Worm (Caenorhabditis elegans) whole organism, young adult: Measurements from ENCODE around the gene F40H3.2.

Experiments
- F37B4.10 ChIP-seq: fragments of 200-800 bp; sonication (Bioruptor generic); IDR thresholded peaks from 2 replicates; pipeline ENCODE4 v1.3.6; 2022; ENCODE audit warnings: missing genetic modification characterization, missing compliant biosample characterization
- Y53G8AR.9 ChIP-seq: fragments of 200-800 bp; sonication (Bioruptor generic); conservative IDR thresholded peaks from 2 replicates; pipeline ENCODE4 v1.3.6; 2022; ENCODE audit warnings: missing genetic modification reagents, missing genetic modification characterization, missing compliant biosample characterization
- hmg-1.2 ChIP-seq: fragments of 200-800 bp; sonication (Bioruptor generic); IDR thresholded peaks from 2 replicates; pipeline ENCODE4 v1.3.6; 2022; ENCODE audit warnings: missing genetic modification reagents, missing genetic modification characterization, missing compliant biosample characterization
- hsf-1 ChIP-seq: fragments of 200-800 bp; sonication (Bioruptor generic); IDR thresholded peaks from 2 replicates; pipeline ENCODE4 v1.3.6; 2022; ENCODE audit warnings: missing genetic modification reagents, missing genetic modification characterization, missing compliant biosample characterization
- tbp1 ChIP-seq: fragments of 200-800 bp; sonication (Bioruptor generic); optimal IDR thresholded peaks from 2 replicates; lab custom pipeline; 2018; ENCODE audit warnings: mild to moderate bottlenecking, missing genetic modification characterization, missing compliant biosample characterization

DNA sequence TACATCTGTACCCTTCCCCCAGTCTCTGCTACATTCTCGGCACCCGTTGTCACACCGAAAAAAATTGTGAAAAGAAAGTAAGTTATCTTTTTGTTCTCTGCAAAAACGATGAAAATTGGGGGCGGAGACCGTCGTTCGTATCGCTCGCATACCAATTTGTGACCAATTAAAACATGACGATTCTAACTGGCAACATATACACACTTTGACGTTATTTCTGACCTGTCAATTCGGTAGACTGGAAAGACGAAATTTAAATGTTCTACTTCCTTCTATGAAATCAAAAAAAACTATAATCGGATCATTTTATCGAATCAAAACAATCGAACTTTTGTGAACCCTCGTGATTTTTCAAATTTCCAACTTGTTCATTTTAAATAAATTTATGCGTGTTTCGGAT is 7.1 kb downstream of the F40H3.2 start:
- TF ChIP-seq tbp1, result no peak
- no peak for TF ChIP-seq hsf-1 (GFP tag; lab: Robert Waterston, UW)
- TF ChIP-seq Y53G8AR.9 (GFP tag; lab: Robert Waterston, UW), result no peak
- TF ChIP-seq hmg-1.2 (GFP tag; lab: Robert Waterston, UW), result no peak
- no peak for TF ChIP-seq F37B4.10 (GFP tag; lab: Robert Waterston, UW)
